Fruit fly (Drosophila melanogaster): Measurements from ENCODE around the gene CG6793.

CG6793 gene

DNA sequence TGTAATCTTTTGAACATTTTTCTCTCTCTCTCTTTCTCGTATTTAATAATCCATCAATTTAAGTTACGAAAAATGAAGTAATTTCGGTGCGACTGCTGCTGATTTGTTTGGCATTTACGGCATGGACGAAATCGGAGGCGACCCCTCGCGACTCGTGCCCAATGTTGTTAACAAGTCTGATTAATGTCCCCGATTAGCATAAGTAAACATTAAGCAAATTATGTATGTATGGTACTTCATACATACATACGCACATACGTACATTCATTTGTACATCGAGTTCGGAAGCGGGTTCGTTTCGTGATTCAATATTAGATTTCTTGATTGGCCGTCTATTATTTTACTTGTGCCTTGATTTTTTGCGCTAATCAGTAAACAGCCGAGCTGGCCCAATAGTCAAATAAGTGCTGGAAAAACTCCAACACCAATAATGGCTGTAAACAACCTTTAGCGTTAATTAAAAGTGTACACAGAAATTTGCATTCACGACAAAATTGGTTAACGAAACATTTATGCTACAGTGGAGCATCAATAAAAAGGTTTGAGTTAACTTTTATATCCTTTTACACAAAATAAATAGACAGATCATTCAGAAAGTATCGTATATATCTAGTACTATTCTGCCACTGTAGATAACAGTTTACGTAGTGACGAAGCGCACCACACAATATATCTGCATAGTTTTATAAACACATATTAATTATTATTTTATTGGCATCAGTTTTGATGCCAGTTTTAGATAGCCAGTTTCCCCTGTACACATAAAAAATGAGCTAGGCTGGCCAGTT lies 48.9 kb downstream of the CG6793 start (continued):
- TF ChIP-seq luna (GFP tag; optimal IDR thresholded peaks at IDR 0.05) = no peak
- peak; percentile 81; the same call in 2 of the 3 replicates for TF ChIP-seq tgo (GFP tag; IDR thresholded peaks at IDR 0.05)
- TF ChIP-seq dpn (GFP tag; optimal IDR thresholded peaks at IDR 0.05) = peak; percentile 47 to 69
- no peak for TF ChIP-seq Sry-β (GFP tag; optimal IDR thresholded peaks at IDR 0.05)
- TF ChIP-seq pfk (GFP tag; optimal IDR thresholded peaks at IDR 0.05) = no peak
- no peak for TF ChIP-seq sna (GFP tag; IDR thresholded peaks at IDR 0.05; ENCODE audit: partially characterized antibody)
- no peak for TF ChIP-seq crc (GFP tag; optimal IDR thresholded peaks at IDR 0.05)
- no peak for TF ChIP-seq CG6654 (GFP tag; optimal IDR thresholded peaks at IDR 0.05)
- no peak; the same call in 1 of the 2 replicates for TF ChIP-seq peb (GFP tag; IDR thresholded peaks at IDR 0.05)
- TF ChIP-seq Lhr (GFP tag; optimal IDR thresholded peaks at IDR 0.05) = no peak
- peak; percentile 46 for TF ChIP-seq exex (tag; optimal IDR thresholded peaks at IDR 0.05)
- TF ChIP-seq CG14710 (tag; optimal IDR thresholded peaks at IDR 0.05) = no peak
- TF ChIP-seq Hr39 (optimal IDR thresholded peaks at IDR 0.05) = no peak
- no peak for TF ChIP-seq CG10431 (GFP tag; optimal IDR thresholded peaks at IDR 0.05)
- 0 out of 3 replicates have a peak, but pooled peaks have one; percentile 48 for TF ChIP-seq CG2889 (GFP tag; IDR thresholded peaks at IDR 0.05)
- peak; percentile 78 for TF ChIP-seq dmrt99B (tag; optimal IDR thresholded peaks at IDR 0.05)
- no peak for TF ChIP-seq Atf3 (GFP tag; optimal IDR thresholded peaks at IDR 0.05)
- no peak for TF ChIP-seq Six4 (GFP tag; optimal IDR thresholded peaks at IDR 0.05)
- no peak for TF ChIP-seq btn (GFP tag; optimal IDR thresholded peaks at IDR 0.05)
- TF ChIP-seq klu (GFP tag; IDR thresholded peaks at IDR 0.05) = peak; percentile 63; the same call in 1 of the 2 replicates
- peak; percentile 32 for TF ChIP-seq CG12071 (GFP tag; optimal IDR thresholded peaks at IDR 0.05)
- TF ChIP-seq CG8359 (GFP tag; optimal IDR thresholded peaks at IDR 0.05; ENCODE audit: borderline replicate concordance) = no peak
- peak; percentile 59 for TF ChIP-seq CG1792 (GFP tag; optimal IDR thresholded peaks at IDR 0.05)
- TF ChIP-seq gfzf (GFP tag; optimal IDR thresholded peaks at IDR 0.05) = no peak
- peak; percentile 77 for TF ChIP-seq CG7839 (tag; optimal IDR thresholded peaks at IDR 0.05)
- no peak for TF ChIP-seq CG14860 (GFP tag; IDR thresholded peaks at IDR 0.05; ENCODE audit: partially characterized antibody)
- no peak for TF ChIP-seq amos (GFP tag; IDR thresholded peaks at IDR 0.05; ENCODE audit: partially characterized antibody)
- no peak for TF ChIP-seq Doc2 (GFP tag; IDR thresholded peaks at IDR 0.05)
- peak; percentile 14 for TF ChIP-seq CG7928 (GFP tag; optimal IDR thresholded peaks at IDR 0.05)
- TF ChIP-seq NK7.1 (GFP tag; optimal IDR thresholded peaks at IDR 0.05) = no peak
- peak; percentile 17 for TF ChIP-seq CG30431 (GFP tag; optimal IDR thresholded peaks at IDR 0.05)
- no peak for TF ChIP-seq dan (GFP tag; IDR thresholded peaks at IDR 0.05)
- TF ChIP-seq zen (tag; optimal IDR thresholded peaks at IDR 0.05) = no peak
- no peak for TF ChIP-seq kah (GFP tag; optimal IDR thresholded peaks at IDR 0.05)
- TF ChIP-seq CG11695 (GFP tag; IDR thresholded peaks at IDR 0.05) = peak; percentile 70; the same call in 2 of the 3 replicates
- TF ChIP-seq run (tag; optimal IDR thresholded peaks at IDR 0.05) = peak; percentile 10
- TF ChIP-seq CG9437 (GFP tag; optimal IDR thresholded peaks at IDR 0.05) = peak; percentile 37
- TF ChIP-seq tx (GFP tag; optimal IDR thresholded peaks at IDR 0.05) = no peak
- 0 out of 3 replicates have a peak, but pooled peaks have one; percentile 55 for TF ChIP-seq ken (GFP tag; IDR thresholded peaks at IDR 0.05)
- TF ChIP-seq ham (GFP tag; IDR thresholded peaks at IDR 0.05) = no peak
- TF ChIP-seq seq (GFP tag; IDR thresholded peaks at IDR 0.05) = peak; percentile 74; the same call in 1 of the 2 replicates
- TF ChIP-seq CG16813 (GFP tag; IDR thresholded peaks at IDR 0.05; ENCODE audit: partially characterized antibody) = no peak
- peak; percentile 71 for TF ChIP-seq CG18599 (GFP tag; optimal IDR thresholded peaks at IDR 0.05)
- peak; percentile 40 for TF ChIP-seq trh (GFP tag; optimal IDR thresholded peaks at IDR 0.05)
- TF ChIP-seq gro (GFP tag; optimal IDR thresholded peaks at IDR 0.05) = peak; percentile 44
- no peak for TF ChIP-seq nerfin-2 (GFP tag; IDR thresholded peaks at IDR 0.05; ENCODE audit: partially characterized antibody)
- peak; percentile 16 for TF ChIP-seq CG3838 (GFP tag; optimal IDR thresholded peaks at IDR 0.05)
- no peak for TF ChIP-seq pros (GFP tag; optimal IDR thresholded peaks at IDR 0.05)
- TF ChIP-seq Blimp-1 (GFP tag; optimal IDR thresholded peaks at IDR 0.05) = no peak
